Worm (Caenorhabditis elegans) whole organism, L2 larva: ENCODE results near the gene T27A10.2.
A peak's percentile ranks its signal among the peaks of the same experiment; 100 is the strongest.

Experiments used
- C34F6.9 ChIP-seq: fragments of 150-350 bp; optimal IDR thresholded peaks from 2 replicates; lab custom pipeline; 2014; ENCODE audit warnings: missing biosample characterization, missing genetic modification characterization
- F13H6.1 ChIP-seq: sonication (generic microtip); optimal IDR thresholded peaks from 2 replicates; lab custom pipeline; 2016; ENCODE audit warnings: missing genetic modification characterization, missing compliant biosample characterization
- Y55F3AM.14 ChIP-seq: fragments of 200-800 bp; sonication (Bioruptor generic); optimal IDR thresholded peaks from 2 replicates; lab custom pipeline; 2018; ENCODE audit warnings: mild to moderate bottlenecking, missing genetic modification characterization, missing compliant biosample characterization
- ZK546.5 ChIP-seq: sonication (generic microtip); optimal IDR thresholded peaks from 2 replicates; lab custom pipeline; 2017; ENCODE audit warnings: missing biosample characterization, missing genetic modification characterization
- alr-1 ChIP-seq: fragments of 150-350 bp; optimal IDR thresholded peaks from 2 replicates; lab custom pipeline; 2014; ENCODE audit warnings: missing biosample characterization, missing genetic modification characterization
- ama-1 ChIP-seq: fragments of 150-350 bp; optimal IDR thresholded peaks from 2 replicates; lab custom pipeline; 2018; ENCODE audit warnings: inconsistent platforms
- ceh-16 ChIP-seq: fragments of 150-350 bp; optimal IDR thresholded peaks from 2 replicates; lab custom pipeline; 2014; ENCODE audit warnings: missing biosample characterization, missing genetic modification characterization
- ceh-82 ChIP-seq: fragments of 150-350 bp; optimal IDR thresholded peaks from 2 replicates; lab custom pipeline; 2014; ENCODE audit warnings: missing biosample characterization, missing genetic modification characterization
- crh-2 ChIP-seq: sonication (generic microtip); optimal IDR thresholded peaks from 2 replicates; lab custom pipeline; 2017; ENCODE audit warnings: missing biosample characterization, missing genetic modification characterization
- dmd-4 ChIP-seq: sonication (generic microtip); optimal IDR thresholded peaks from 2 replicates; lab custom pipeline; 2017; ENCODE audit warnings: missing biosample characterization, missing genetic modification characterization
- egl-27 ChIP-seq: sonication (generic microtip); optimal IDR thresholded peaks from 3 replicates; lab custom pipeline; 2017; ENCODE audit warnings: missing biosample characterization, missing genetic modification reagents, missing genetic modification characterization
- elt-1 ChIP-seq: fragments of 150-350 bp; optimal IDR thresholded peaks from 2 replicates; lab custom pipeline; 2014; ENCODE audit warnings: missing biosample characterization, missing genetic modification characterization
- fos-1 ChIP-seq: fragments of 150-350 bp; optimal IDR thresholded peaks from 2 replicates; lab custom pipeline; 2014; ENCODE audit warnings: missing biosample characterization, missing genetic modification characterization
- gmeb-1 ChIP-seq: fragments of 150-350 bp; optimal IDR thresholded peaks from 2 replicates; lab custom pipeline; 2014; ENCODE audit warnings: missing biosample characterization, missing genetic modification characterization
- lsy-2 ChIP-seq, 2 experiments: fragments of 150-350 bp in 1 of 2; sonication (generic microtip) in 1 of 2; optimal IDR thresholded peaks; 2 replicates each; lab custom pipeline; 2014 to 2017; ENCODE audit warnings: missing biosample characterization in 2 of 2, missing genetic modification characterization in 2 of 2
- mdl-1 ChIP-seq, 2 experiments: fragments of 150-350 bp in 1 of 2; sonication (generic microtip) in 1 of 2; optimal IDR thresholded peaks; 2 replicates each; lab custom pipeline; 2017; ENCODE audit warnings: missing biosample characterization in 2 of 2, missing genetic modification characterization in 2 of 2
- nhr-10 ChIP-seq: sonication (generic microtip); optimal IDR thresholded peaks from 2 replicates; lab custom pipeline; 2017; ENCODE audit warnings: missing biosample characterization, missing genetic modification characterization
- nhr-11 ChIP-seq: fragments of 150-350 bp; optimal IDR thresholded peaks from 2 replicates; lab custom pipeline; 2014; ENCODE audit warnings: missing biosample characterization, missing genetic modification characterization
- nhr-129 ChIP-seq: fragments of 150-350 bp; optimal IDR thresholded peaks from 2 replicates; lab custom pipeline; 2014; ENCODE audit warnings: missing biosample characterization, missing genetic modification characterization
- nhr-237 ChIP-seq: fragments of 150-350 bp; optimal IDR thresholded peaks from 2 replicates; lab custom pipeline; 2014; ENCODE audit warnings: missing biosample characterization, missing genetic modification characterization
- nhr-6 ChIP-seq: fragments of 150-350 bp; optimal IDR thresholded peaks from 2 replicates; lab custom pipeline; 2014; ENCODE audit warnings: missing biosample characterization, missing genetic modification characterization
- nhr-77 ChIP-seq: fragments of 150-350 bp; optimal IDR thresholded peaks from 2 replicates; lab custom pipeline; 2014; ENCODE audit warnings: missing biosample characterization, missing genetic modification characterization
- peb-1 ChIP-seq: fragments of 150-350 bp; optimal IDR thresholded peaks from 2 replicates; lab custom pipeline; 2014; ENCODE audit warnings: missing biosample characterization, missing genetic modification characterization
- sem-4 ChIP-seq: fragments of 150-350 bp; optimal IDR thresholded peaks from 2 replicates; lab custom pipeline; 2014; ENCODE audit warnings: missing biosample characterization, missing genetic modification reagents, missing genetic modification characterization
- skn-1 ChIP-seq: sonication (generic microtip); optimal IDR thresholded peaks from 2 replicates; lab custom pipeline; 2017; ENCODE audit warnings: missing biosample characterization, missing genetic modification characterization
- sma-3 ChIP-seq: sonication (generic microtip); optimal IDR thresholded peaks from 2 replicates; lab custom pipeline; 2016; ENCODE audit warnings: missing genetic modification reagents, missing genetic modification characterization, missing compliant biosample characterization
- sma-9 ChIP-seq, 2 experiments: fragments of 150-350 bp in 1 of 2; sonication (generic microtip) in 1 of 2; optimal IDR thresholded peaks; 2 replicates each; lab custom pipeline; 2014 to 2016; ENCODE audit warnings: missing genetic modification characterization in 2 of 2, mild to moderate bottlenecking in 1 of 2, missing biosample characterization in 1 of 2, missing compliant biosample characterization in 1 of 2, missing genetic modification reagents in 1 of 2, moderate library complexity in 1 of 2
- unc-39 ChIP-seq: fragments of 150-350 bp; optimal IDR thresholded peaks from 2 replicates; lab custom pipeline; 2014; ENCODE audit warnings: missing biosample characterization, missing genetic modification characterization
- unc-55 ChIP-seq: fragments of 150-350 bp; sonication (generic microtip); optimal IDR thresholded peaks from 3 replicates; lab custom pipeline; 2014; ENCODE audit warnings: missing biosample characterization, missing genetic modification reagents, missing genetic modification characterization
- unc-62 ChIP-seq: fragments of 150-350 bp; optimal IDR thresholded peaks from 2 replicates; lab custom pipeline; 2014; ENCODE audit warnings: missing biosample characterization, missing genetic modification reagents, missing genetic modification characterization
- zag-1 ChIP-seq: fragments of 150-350 bp; optimal IDR thresholded peaks from 2 replicates; lab custom pipeline; 2014; ENCODE audit warnings: missing biosample characterization, missing genetic modification characterization
- ztf-1 ChIP-seq: fragments of 200-800 bp; sonication (Bioruptor generic); conservative IDR thresholded peaks from 2 replicates; pipeline ENCODE4 v1.3.6; 2022; ENCODE audit warnings: missing genetic modification characterization, missing compliant biosample characterization
- ztf-11 ChIP-seq: sonication (generic microtip); optimal IDR thresholded peaks from 2 replicates; lab custom pipeline; 2017; ENCODE audit warnings: missing biosample characterization, missing genetic modification characterization

Gene T27A10.2

DNA sequence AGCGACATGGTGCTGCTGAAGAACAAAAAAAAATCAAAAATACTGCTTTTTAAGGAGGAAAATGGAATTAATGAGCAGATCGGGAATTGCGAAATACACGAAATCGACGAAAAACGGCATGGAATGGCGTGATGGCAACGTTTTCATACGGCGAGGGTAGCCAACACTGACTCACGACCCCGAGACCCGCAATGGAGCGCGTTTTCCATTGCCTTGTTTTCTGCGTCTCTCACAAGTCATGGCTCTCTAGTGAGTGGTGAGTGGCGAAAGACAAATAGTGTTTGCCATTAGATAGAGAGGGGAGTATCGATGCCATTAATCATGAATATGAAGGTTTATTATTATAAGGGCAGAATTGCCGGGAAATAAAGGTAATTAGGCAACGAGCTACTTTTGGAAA, 20.0 kb downstream of the T27A10.2 start, which contains the start of gene C18B2.4 (continued):
- TF ChIP-seq fos-1 (tag; lab: Kevin White, UChicago) (peak; percentile 99), unc-55 (GFP tag; lab: Kevin White, UChicago) (peak; percentile 86)
- TF ChIP-seq, all 48 proteins: peak for 22

DNA sequence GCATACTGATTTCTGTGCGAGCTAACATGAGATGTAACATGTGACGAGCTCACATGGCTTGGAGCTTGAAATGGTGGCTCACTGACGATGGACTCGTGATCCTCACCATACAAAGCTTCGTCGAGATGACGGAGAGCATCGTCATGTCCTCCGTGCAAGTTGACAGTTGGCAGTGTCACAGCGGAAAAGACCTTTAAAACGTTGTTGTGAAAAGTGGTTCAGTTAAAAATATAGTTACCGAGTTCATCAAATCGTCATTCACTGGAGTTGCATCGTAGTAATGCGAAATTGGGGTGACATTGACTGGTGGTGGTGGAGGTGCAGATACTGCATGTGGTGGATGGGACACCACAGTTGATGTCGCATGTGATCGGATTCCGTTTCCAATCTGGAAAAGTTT, 24.7 kb downstream of the T27A10.2 start:
- TF ChIP-seq unc-62, result no peak
- no peak for TF ChIP-seq ama-1 (lab: Kevin White, UChicago)
- TF ChIP-seq mdl-1 (tag; optimal IDR thresholded peaks at IDR 0.05; lab: Kevin White, UChicago), result no peak
- no peak for TF ChIP-seq ztf-11 (tag; lab: Kevin White, UChicago)
- TF ChIP-seq F13H6.1, result no peak
- no peak for TF ChIP-seq lsy-2 (tag; optimal IDR thresholded peaks at IDR 0.05; lab: Kevin White, UChicago)
- TF ChIP-seq nhr-129 (tag; lab: Kevin White, UChicago), result no peak
- TF ChIP-seq elt-1 (tag; lab: Kevin White, UChicago), result no peak
- no peak for TF ChIP-seq sma-9 (GFP tag; optimal IDR thresholded peaks at IDR 0.05; lab: Kevin White, UChicago)
- TF ChIP-seq sma-9 (tag; optimal IDR thresholded peaks at IDR 0.05; lab: Kevin White, UChicago), result no peak
- no peak for TF ChIP-seq skn-1 (tag; lab: Kevin White, UChicago)
- no peak for TF ChIP-seq zag-1
- no peak for TF ChIP-seq fos-1 (tag; lab: Kevin White, UChicago)
- no peak for TF ChIP-seq unc-39 (tag; lab: Kevin White, UChicago)
- no peak for TF ChIP-seq Y55F3AM.14 (GFP tag; lab: Kevin White, UChicago)
- TF ChIP-seq nhr-77 (tag; lab: Kevin White, UChicago), result no peak
- no peak for TF ChIP-seq nhr-10 (tag; lab: Kevin White, UChicago)
- no peak for TF ChIP-seq ztf-1 (GFP tag; lab: Robert Waterston, UW)

DNA sequence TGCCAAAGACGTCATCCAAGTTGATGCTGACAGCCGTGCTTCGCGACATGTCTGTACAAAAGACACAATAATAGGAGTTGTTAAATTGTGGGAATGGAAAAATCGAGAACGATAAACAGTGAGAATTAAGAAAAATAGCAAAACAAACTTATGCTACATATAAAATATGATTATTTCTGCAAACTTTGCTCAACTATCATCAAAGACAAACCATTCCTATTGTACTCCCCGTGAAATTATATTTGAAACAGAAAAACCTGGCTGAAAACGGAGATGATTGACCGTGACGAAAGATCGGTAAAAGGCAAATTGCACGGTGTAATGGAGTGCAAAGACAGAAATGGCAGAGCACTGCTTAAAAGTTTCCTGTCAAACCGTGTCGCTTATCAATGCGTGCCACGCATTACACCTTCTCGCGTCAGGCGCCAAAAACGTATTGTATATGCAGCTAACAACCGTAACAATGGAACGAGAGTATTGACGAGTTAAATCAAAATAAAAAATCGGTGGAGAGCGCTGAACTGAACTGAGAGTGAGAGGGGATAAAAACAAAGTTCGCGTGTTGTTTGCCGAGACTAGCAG, 25.4 kb downstream of the T27A10.2 start, which contains the start of gene C18B2.5:
TSS of gene C18B2.5 (minus strand) at position 51 of the 582 bp plus-strand sequence.
- TF ChIP-seq lsy-2 (tag; optimal IDR thresholded peaks at IDR 0.05; lab: Kevin White, UChicago), result no peak
- TF ChIP-seq ztf-1 (GFP tag; lab: Robert Waterston, UW), result no peak
- peak; percentile 77 for TF ChIP-seq crh-2 (tag; lab: Kevin White, UChicago)
- TF ChIP-seq gmeb-1 (tag; lab: Kevin White, UChicago), result peak; percentile 30
- no peak for TF ChIP-seq sem-4 (tag; lab: Kevin White, UChicago)
- TF ChIP-seq fos-1 (tag; lab: Kevin White, UChicago), result peak; percentile 83

ce11 chrX:3611740-3612139, 26.0 kb downstream of the T27A10.2 start:
- TF ChIP-seq sem-4 (tag; lab: Kevin White, UChicago) (no peak), egl-27 (tag; lab: Kevin White, UChicago) (no peak), Y55F3AM.14 (GFP tag; lab: Kevin White, UChicago) (no peak), unc-39 (tag; lab: Kevin White, UChicago) (no peak), nhr-129 (tag; lab: Kevin White, UChicago) (no peak), dmd-4 (tag; lab: Kevin White, UChicago) (no peak), lsy-2 (tag; optimal IDR thresholded peaks at IDR 0.05; lab: Kevin White, UChicago) (no peak), ZK546.5 (tag; lab: Kevin White, UChicago) (no peak), nhr-237 (no peak), sma-3 (GFP tag; lab: Kevin White, UChicago) (no peak), sma-9 (GFP tag; optimal IDR thresholded peaks at IDR 0.05; lab: Kevin White, UChicago) (no peak), sma-9 (tag; optimal IDR thresholded peaks at IDR 0.05; lab: Kevin White, UChicago) (no peak), C34F6.9 (tag; lab: Kevin White, UChicago) (no peak), mdl-1 (tag; optimal IDR thresholded peaks at IDR 0.05; lab: Kevin White, UChicago) (no peak), alr-1 (tag; lab: Kevin White, UChicago) (no peak), ceh-16 (tag; lab: Kevin White, UChicago) (no peak), F13H6.1 (no peak), gmeb-1 (tag; lab: Kevin White, UChicago) (no peak), nhr-6 (tag; lab: Kevin White, UChicago) (no peak)

DNA sequence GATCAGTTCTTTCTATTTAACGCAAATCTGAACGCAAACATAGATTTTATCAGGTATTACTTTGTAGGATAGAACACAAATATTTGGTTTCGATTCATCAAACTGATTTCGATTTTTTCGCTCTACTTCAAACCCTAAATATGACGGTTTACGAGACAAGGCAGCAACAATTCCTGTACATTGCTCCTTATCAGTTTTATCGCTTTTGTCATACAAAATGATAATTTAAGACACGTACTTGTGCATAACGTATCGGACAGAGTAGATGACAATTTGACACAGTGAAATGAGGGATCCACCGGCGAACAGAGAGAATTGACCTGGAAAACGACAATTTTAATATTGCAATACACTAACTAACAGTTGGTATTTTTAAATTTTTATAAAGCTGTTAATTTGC, 27.9 kb downstream of the T27A10.2 start:
- TF ChIP-seq Y55F3AM.14 (GFP tag; lab: Kevin White, UChicago), result no peak
- no peak for TF ChIP-seq elt-1 (tag; lab: Kevin White, UChicago)
- no peak for TF ChIP-seq ztf-11 (tag; lab: Kevin White, UChicago)
- TF ChIP-seq egl-27 (tag; lab: Kevin White, UChicago), result no peak
- no peak for TF ChIP-seq peb-1 (tag; lab: Kevin White, UChicago)
- TF ChIP-seq ceh-16 (tag; lab: Kevin White, UChicago), result no peak
- no peak for TF ChIP-seq sma-9 (GFP tag; optimal IDR thresholded peaks at IDR 0.05; lab: Kevin White, UChicago)
- no peak for TF ChIP-seq sma-9 (tag; optimal IDR thresholded peaks at IDR 0.05; lab: Kevin White, UChicago)
- TF ChIP-seq ceh-82 (tag; lab: Kevin White, UChicago), result no peak
- TF ChIP-seq crh-2 (tag; lab: Kevin White, UChicago), result peak; percentile 61
- TF ChIP-seq nhr-11, result no peak
- TF ChIP-seq fos-1 (tag; lab: Kevin White, UChicago), result peak; percentile 94
- TF ChIP-seq unc-62, result no peak
